Fruit fly (Drosophila melanogaster) S2 (cell line): ENCODE data around the gene CG15375.

Source experiments
- CG8478 ChIP-seq: fragments of >200 bp; optimal IDR thresholded peaks from 2 replicates; lab custom pipeline; 2018
- CTCF ChIP-seq, 2 experiments: fragments of >200 bp; optimal IDR thresholded peaks; 2 replicates each; lab custom pipeline; 2018

- TF ChIP-seq CTCF (optimal IDR thresholded peaks at IDR 0.05; lab: Kevin White, UChicago): no peak
- no peak for TF ChIP-seq CG8478 (lab: Kevin White, UChicago)
Measured at dm6 chrX:4108114-4108439, 7.0 kb downstream of the CG15375 start.
